Fruit fly (Drosophila melanogaster) whole organism, wandering third instar larva: Measurements from ENCODE around the gene THG.

Experiments used
- Hr78 ChIP-seq: fragments of >200 bp; optimal IDR thresholded peaks from 2 replicates; lab custom pipeline; 2017; ENCODE audit warnings: missing biosample characterization, missing genetic modification characterization
- jim ChIP-seq: fragments of 175-275, 200-325 bp; sonication (Bioruptor generic); optimal IDR thresholded peaks from 2 replicates; lab custom pipeline; 2016; ENCODE audit warnings: missing biosample characterization, mild to moderate bottlenecking, missing genetic modification characterization
- usp ChIP-seq: fragments of >200 bp; optimal IDR thresholded peaks from 2 replicates; lab custom pipeline; 2017; ENCODE audit warnings: missing biosample characterization, missing genetic modification characterization

DNA sequence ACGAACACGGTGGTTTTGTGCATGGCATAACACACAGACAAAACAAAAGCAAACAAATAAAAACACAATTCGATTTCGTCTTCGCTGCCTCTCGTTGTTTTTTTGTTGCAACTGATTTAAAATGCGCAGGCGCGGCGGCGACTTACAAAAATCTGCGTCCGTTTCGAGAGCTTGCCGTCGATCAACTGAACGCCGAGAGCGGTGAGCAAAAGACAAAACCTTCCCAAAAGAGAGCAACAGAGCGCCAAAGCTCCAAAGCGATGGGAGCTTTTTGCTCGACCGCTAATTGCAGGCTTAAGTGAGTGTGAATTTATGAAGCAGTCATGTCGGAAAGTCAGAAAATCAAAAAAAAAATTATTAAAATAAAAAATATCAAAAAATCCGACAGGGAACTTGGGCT is 12.2 kb downstream of the THG start, which contains the start of gene mol:
- TF ChIP-seq Hr78 (GFP tag; lab: Kevin White, UChicago) (no peak), usp (no peak), jim (GFP tag; lab: Kevin White, UChicago) (peak; percentile 50)
